Fruit fly (Drosophila melanogaster) whole organism, prepupa: ENCODE results near the gene CG4872.

Experiments
- Blimp-1 ChIP-seq: fragments of 200-800 bp; sonication (Bioruptor generic); optimal IDR thresholded peaks from 3 replicates; lab custom pipeline; 2017; ENCODE audit warnings: missing biosample characterization, missing genetic modification characterization, mild to moderate bottlenecking, moderate library complexity, missing genetic modification reagents
- CG10631 ChIP-seq: fragments of 200-800 bp; sonication (Bioruptor generic); optimal IDR thresholded peaks from 2 replicates; lab custom pipeline; 2016; ENCODE audit warnings: missing biosample characterization, missing genetic modification characterization
- CG10669 ChIP-seq: fragments of 200-800 bp; sonication (Bioruptor generic); optimal IDR thresholded peaks from 3 replicates; lab custom pipeline; 2018; ENCODE audit warnings: missing biosample characterization, mild to moderate bottlenecking, missing genetic modification characterization, moderate library complexity
- CG11294 ChIP-seq: fragments of 200-800 bp; sonication (Bioruptor generic); IDR thresholded peaks from 2 replicates; pipeline ENCODE4 v1.3.6; 2022; ENCODE audit warnings: missing biosample characterization, missing genetic modification characterization
- CG11902 ChIP-seq: fragments of 200-800 bp; sonication (Bioruptor generic); optimal IDR thresholded peaks from 3 replicates; lab custom pipeline; 2016; ENCODE audit warnings: missing biosample characterization, missing genetic modification characterization
- CG1621 ChIP-seq: fragments of 200-800 bp; sonication (Bioruptor generic); optimal IDR thresholded peaks from 3 replicates; lab custom pipeline; 2018; ENCODE audit warnings: missing biosample characterization, mild to moderate bottlenecking, missing genetic modification characterization
- CG3919 ChIP-seq: fragments of 200-800 bp; sonication (Bioruptor generic); optimal IDR thresholded peaks from 3 replicates; lab custom pipeline; 2016; ENCODE audit warnings: missing biosample characterization, missing genetic modification characterization
- CG6163 ChIP-seq: fragments of 200-800 bp; sonication (Bioruptor generic); IDR thresholded peaks from 3 replicates; pipeline ENCODE4 v1.3.6; 2022; ENCODE audit warnings: missing biosample characterization, missing genetic modification characterization
- CG6854 ChIP-seq: fragments of 200-800 bp; sonication (Bioruptor generic); optimal IDR thresholded peaks from 2 replicates; lab custom pipeline; 2017; ENCODE audit warnings: missing biosample characterization, mild to moderate bottlenecking, missing genetic modification characterization
- CG7368 ChIP-seq: fragments of 200-800 bp; sonication (Bioruptor generic); optimal IDR thresholded peaks from 3 replicates; lab custom pipeline; 2016; ENCODE audit warnings: missing biosample characterization, missing genetic modification characterization
- CG8119 ChIP-seq: fragments of 200-800 bp; sonication (Bioruptor generic); IDR thresholded peaks from 3 replicates; pipeline ENCODE4 v1.3.6; 2022; ENCODE audit warnings: missing biosample characterization, missing genetic modification characterization
- CG8319 ChIP-seq: fragments of 200-800 bp; sonication (Bioruptor generic); optimal IDR thresholded peaks from 3 replicates; lab custom pipeline; 2016; ENCODE audit warnings: missing biosample characterization, missing genetic modification characterization
- CG9139 ChIP-seq: fragments of 200-800 bp; sonication (Bioruptor generic); optimal IDR thresholded peaks from 3 replicates; lab custom pipeline; 2017; ENCODE audit warnings: missing biosample characterization, mild to moderate bottlenecking, missing genetic modification characterization
- Eip78C ChIP-seq: fragments of 200-800 bp; sonication (Bioruptor generic); peaks from one replicate; lab custom pipeline; 2016; ENCODE audit warnings: missing biosample characterization, missing genetic modification characterization
- Ets21C ChIP-seq: fragments of 200-800 bp; sonication (Bioruptor generic); optimal IDR thresholded peaks from 3 replicates; lab custom pipeline; 2016; ENCODE audit warnings: missing biosample characterization, missing genetic modification characterization
- Ets96B ChIP-seq: fragments of 200-800 bp; optimal IDR thresholded peaks from 2 replicates; lab custom pipeline; 2019; ENCODE audit warnings: missing biosample characterization, mild to moderate bottlenecking, missing genetic modification characterization, moderate library complexity
- Hr38 ChIP-seq: sonication (Bioruptor generic); optimal IDR thresholded peaks from 2 replicates; lab custom pipeline; 2016; ENCODE audit warnings: missing biosample characterization, missing genetic modification characterization
- Hr4 ChIP-seq: fragments of 200-800 bp; sonication (Bioruptor generic); optimal IDR thresholded peaks from 3 replicates; lab custom pipeline; 2016; ENCODE audit warnings: missing biosample characterization, missing genetic modification characterization
- OdsH ChIP-seq: fragments of 200-800 bp; sonication (Bioruptor generic); optimal IDR thresholded peaks from 3 replicates; lab custom pipeline; 2016; ENCODE audit warnings: missing biosample characterization, missing genetic modification characterization
- acj6 ChIP-seq: fragments of 200-800 bp; sonication (Bioruptor generic); optimal IDR thresholded peaks from 3 replicates; lab custom pipeline; 2016; ENCODE audit warnings: missing biosample characterization, missing genetic modification characterization
- dac ChIP-seq: fragments of 200-800 bp; sonication (Bioruptor generic); optimal IDR thresholded peaks from 2 replicates; lab custom pipeline; 2017; ENCODE audit warnings: missing biosample characterization, mild to moderate bottlenecking, missing genetic modification characterization
- dsx ChIP-seq: fragments of 200-800 bp; optimal IDR thresholded peaks from 3 replicates; lab custom pipeline; 2019; ENCODE audit warnings: missing biosample characterization, mild to moderate bottlenecking, missing genetic modification characterization, moderate library complexity; ENCODE audit not compliant: poor library complexity, severe bottlenecking
- eg ChIP-seq: fragments of 200-800 bp; sonication (Bioruptor generic); IDR thresholded peaks from 3 replicates; pipeline ENCODE4 v1.3.6; 2022; ENCODE audit warnings: missing biosample characterization, missing genetic modification characterization
- esn ChIP-seq: fragments of 200-800 bp; sonication (Bioruptor generic); optimal IDR thresholded peaks from 2 replicates; lab custom pipeline; 2016; ENCODE audit warnings: missing biosample characterization, mild to moderate bottlenecking, missing genetic modification characterization, moderate library complexity
- fd85E ChIP-seq: fragments of 200-800 bp; sonication (Bioruptor generic); optimal IDR thresholded peaks from 3 replicates; lab custom pipeline; 2016; ENCODE audit warnings: missing biosample characterization, missing genetic modification characterization
- fkh ChIP-seq: fragments of 200-800 bp; sonication (Bioruptor generic); optimal IDR thresholded peaks from 3 replicates; lab custom pipeline; 2017; ENCODE audit warnings: missing biosample characterization, mild to moderate bottlenecking, missing genetic modification characterization, moderate library complexity
- lz ChIP-seq: fragments of 200-800 bp; sonication (Bioruptor generic); optimal IDR thresholded peaks from 3 replicates; lab custom pipeline; 2016; ENCODE audit warnings: missing biosample characterization, missing genetic modification characterization
- net ChIP-seq: fragments of 200-800 bp; sonication (Bioruptor generic); optimal IDR thresholded peaks from 3 replicates; lab custom pipeline; 2016; ENCODE audit warnings: missing biosample characterization, missing genetic modification characterization
- pdm3 ChIP-seq: fragments of 200-800 bp; sonication (Bioruptor generic); optimal IDR thresholded peaks from 3 replicates; lab custom pipeline; 2016; ENCODE audit warnings: missing biosample characterization, missing genetic modification characterization
- spab ChIP-seq: fragments of 200-800 bp; sonication (Bioruptor generic); optimal IDR thresholded peaks from 2 replicates; lab custom pipeline; 2017; ENCODE audit warnings: missing biosample characterization, mild to moderate bottlenecking, missing genetic modification characterization, missing genetic modification reagents
- ss ChIP-seq, 2 experiments: fragments of 200-800 bp; sonication (Bioruptor generic); optimal IDR thresholded peaks; 2 replicates in 1 of 2; 3 replicates in 1 of 2; lab custom pipeline; 2017 to 2018; ENCODE audit warnings: mild to moderate bottlenecking in 2 of 2, missing biosample characterization in 2 of 2, missing genetic modification characterization in 2 of 2, moderate library complexity in 1 of 2
- topi ChIP-seq: fragments of 200-800 bp; sonication (Bioruptor generic); optimal IDR thresholded peaks from 3 replicates; lab custom pipeline; 2016; ENCODE audit warnings: missing biosample characterization, missing genetic modification characterization
- vri ChIP-seq: fragments of 200-800 bp; sonication (Bioruptor generic); optimal IDR thresholded peaks from 3 replicates; lab custom pipeline; 2016; ENCODE audit warnings: missing biosample characterization, mild to moderate bottlenecking, missing genetic modification characterization

Gene CG4872

dm6 chrX:16873053-16873452, 8.1 kb upstream of the CG4872 start (continued):
- TF ChIP-seq lz (GFP tag; lab: Kevin White, UChicago) (peak; percentile 16), net (GFP tag; lab: Kevin White, UChicago) (peak; percentile 25), CG11294 (GFP tag; lab: Robert Waterston, UW) (peak; percentile 36), CG1621 (no peak), fd85E (no peak), CG7368 (peak; percentile 32), fkh (GFP tag; lab: Kevin White, UChicago) (no peak), Hr38 (GFP tag; lab: Kevin White, UChicago) (no peak), topi (no peak), dsx (GFP tag; lab: Kevin White, UChicago) (peak; percentile 43), CG3919 (peak; percentile 31), vri (no peak), CG8319 (peak; percentile 12)
- TF ChIP-seq, all 60 proteins: peak for 40

- TF ChIP-seq eg (0 out of 3 replicates have a peak, but pooled peaks have one; percentile 9), Hr38 (GFP tag; lab: Kevin White, UChicago) (no peak), fd85E (no peak), acj6 (GFP tag; lab: Kevin White, UChicago) (no peak), esn (GFP tag; lab: Kevin White, UChicago) (no peak)
Measured at dm6 chrX:16874671-16875070, 6.5 kb upstream of the CG4872 start.

dm6 chrX:16876425-16876824, 4.7 kb upstream of the CG4872 start, which contains the start of gene CG13003:
TSS of gene CG13003 (minus strand) at chrX:16876544.
- TF ChIP-seq CG10631 (GFP tag; lab: Kevin White, UChicago) (no peak), eg (peak; percentile 24; the same call in 1 of the 3 replicates), Eip78C (no peak), CG7368 (no peak), CG9139 (GFP tag; lab: Kevin White, UChicago) (no peak), CG6163 (GFP tag; lab: Robert Waterston, UW) (0 out of 3 replicates have a peak, but pooled peaks have one; percentile 30), OdsH (no peak), dac (GFP tag; lab: Kevin White, UChicago) (no peak), CG11902 (GFP tag; lab: Kevin White, UChicago) (no peak), spab (GFP tag; lab: Kevin White, UChicago) (no peak), dsx (GFP tag; lab: Kevin White, UChicago) (no peak), lz (GFP tag; lab: Kevin White, UChicago) (no peak), CG3919 (no peak), CG6854 (GFP tag; lab: Kevin White, UChicago) (no peak), Ets96B (no peak)

dm6 chrX:16880013-16880412, 1.1 kb upstream of the CG4872 start:
- TF ChIP-seq net (GFP tag; lab: Kevin White, UChicago): no peak
- no peak for TF ChIP-seq Hr38 (GFP tag; lab: Kevin White, UChicago)
- no peak for TF ChIP-seq Ets21C (GFP tag; lab: Kevin White, UChicago)
- no peak for TF ChIP-seq Hr4 (GFP tag; lab: Kevin White, UChicago)
- peak; percentile 51 for TF ChIP-seq Eip78C
- no peak for TF ChIP-seq CG10669 (GFP tag; lab: Kevin White, UChicago)
- no peak for TF ChIP-seq pdm3
- TF ChIP-seq eg: 0 out of 3 replicates have a peak, but pooled peaks have one; percentile 17
- peak; percentile 27; the same call in 1 of the 3 replicates for TF ChIP-seq CG8119
- TF ChIP-seq CG11294 (GFP tag; lab: Robert Waterston, UW): peak; percentile 15; the same call in 1 of the 2 replicates
- TF ChIP-seq Blimp-1 (GFP tag; lab: Kevin White, UChicago): no peak
- TF ChIP-seq acj6 (GFP tag; lab: Kevin White, UChicago): no peak
- TF ChIP-seq, all 60 proteins: peak for 4

- TF ChIP-seq ss (GFP tag; optimal IDR thresholded peaks at IDR 0.05; lab: Kevin White, UChicago) (no peak), Eip78C (peak; percentile 12)
Measured at dm6 chrX:16884280-16884679, 3.1 kb downstream of the CG4872 start, which contains the start of the genes Nprl2 and Polr3I. TSS of gene Nprl2 (minus strand) at chrX:16884365. TSS of gene Polr3I (plus strand) at chrX:16884581.
